Fruit fly (Drosophila melanogaster): ENCODE measurements around the gene Rpt3R.
A peak's percentile ranks its signal among the peaks of the same experiment; 100 is the strongest.

Gene Rpt3R

DNA sequence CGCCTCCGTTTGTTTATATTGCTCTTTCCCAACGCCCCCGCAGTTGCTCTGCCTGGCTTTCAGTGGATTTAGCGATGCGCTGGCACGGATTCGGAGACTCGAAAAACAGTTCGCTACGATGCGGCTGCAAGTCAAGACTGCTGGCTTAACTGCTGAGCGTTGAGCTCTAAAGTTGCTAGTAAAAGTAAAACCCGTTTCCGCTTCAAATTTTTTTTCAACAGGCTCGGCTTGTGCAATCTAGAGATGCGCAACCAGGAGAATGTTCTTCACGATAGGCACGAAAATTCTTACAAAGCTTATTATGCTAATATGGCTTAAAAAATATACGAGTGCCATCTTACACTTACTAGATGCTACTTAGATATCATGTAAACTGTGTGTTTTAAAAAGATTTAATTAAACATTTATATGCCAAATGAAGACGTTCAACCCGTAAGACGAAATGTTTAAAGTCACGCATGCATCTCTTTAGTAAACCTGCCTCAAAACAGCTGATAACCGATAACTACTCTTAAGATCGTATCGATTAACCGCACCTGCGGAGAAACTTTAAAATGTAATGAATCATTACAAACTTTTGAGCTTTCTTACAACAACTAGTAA, 8.9 kb downstream of the Rpt3R start, which contains the start of gene CG12948 (continued):
- TF ChIP-seq CG17361 (GFP tag; IDR thresholded peaks at IDR 0.05), result no peak; the same call in 1 of the 3 replicates
- TF ChIP-seq p53 (GFP tag; optimal IDR thresholded peaks at IDR 0.05), result no peak
- no peak for TF ChIP-seq CG6689 (GFP tag; IDR thresholded peaks at IDR 0.05)
- TF ChIP-seq CG2712 (tag; optimal IDR thresholded peaks at IDR 0.05), result no peak
- TF ChIP-seq CG4360 (GFP tag; IDR thresholded peaks at IDR 0.05), result no peak
- TF ChIP-seq Trl (optimal IDR thresholded peaks at IDR 0.05), result no peak
- TF ChIP-seq Trl (GFP tag; optimal IDR thresholded peaks at IDR 0.05), result peak; percentile 52
- TF ChIP-seq crol (GFP tag; IDR thresholded peaks at IDR 0.05), result no peak
- TF ChIP-seq ken (GFP tag; IDR thresholded peaks at IDR 0.05), result no peak
- no peak for TF ChIP-seq toy (GFP tag; IDR thresholded peaks at IDR 0.05)
- TF ChIP-seq row (GFP tag; IDR thresholded peaks at IDR 0.05), result peak; percentile 95
- no peak for TF ChIP-seq aop (GFP tag; IDR thresholded peaks at IDR 0.05)
- TF ChIP-seq CG11085 (GFP tag; IDR thresholded peaks at IDR 0.05), result no peak
- no peak for TF ChIP-seq MTF-1 (GFP tag; optimal IDR thresholded peaks at IDR 0.05; ENCODE audit: borderline replicate concordance)
- no peak for TF ChIP-seq H15 (GFP tag; IDR thresholded peaks at IDR 0.05)
- TF ChIP-seq dysf (GFP tag; IDR thresholded peaks at IDR 0.05), result peak; percentile 67; the same call in 2 of the 3 replicates
- TF ChIP-seq Chrac-16 (GFP tag; optimal IDR thresholded peaks at IDR 0.05), result peak; percentile 36
- TF ChIP-seq klu (GFP tag; IDR thresholded peaks at IDR 0.05), result peak; percentile 56; the same call in 1 of the 2 replicates
- no peak for TF ChIP-seq salm (tag; optimal IDR thresholded peaks at IDR 0.05)
- peak; percentile 54 for TF ChIP-seq Hsf (GFP tag; optimal IDR thresholded peaks at IDR 0.05)
- peak; percentile 76; the same call in 1 of the 3 replicates for TF ChIP-seq zen2 (GFP tag; IDR thresholded peaks at IDR 0.05; ENCODE audit: partially characterized antibody)
- no peak for TF ChIP-seq CG3838 (GFP tag; optimal IDR thresholded peaks at IDR 0.05)
- no peak for TF ChIP-seq CG8359 (GFP tag; optimal IDR thresholded peaks at IDR 0.05; ENCODE audit: borderline replicate concordance)
- TF ChIP-seq Fer1 (GFP tag; optimal IDR thresholded peaks at IDR 0.05), result peak; percentile 57
- no peak for TF ChIP-seq ssp (GFP tag; IDR thresholded peaks at IDR 0.05)
- peak; percentile 77 for TF ChIP-seq CG9932 (GFP tag; IDR thresholded peaks at IDR 0.05)
- TF ChIP-seq HHEX (GFP tag; optimal IDR thresholded peaks at IDR 0.05), result no peak
- no peak for TF ChIP-seq CG8089 (GFP tag; optimal IDR thresholded peaks at IDR 0.05)
- no peak for TF ChIP-seq cwo (GFP tag; optimal IDR thresholded peaks at IDR 0.05)
- no peak for TF ChIP-seq CG30431 (GFP tag; optimal IDR thresholded peaks at IDR 0.05)
- TF ChIP-seq CG6765 (GFP tag; optimal IDR thresholded peaks at IDR 0.05), result no peak
- no peak for TF ChIP-seq NfI (GFP tag; optimal IDR thresholded peaks at IDR 0.05)
- no peak for TF ChIP-seq wor (GFP tag; IDR thresholded peaks at IDR 0.05)
- TF ChIP-seq CG11560 (tag; IDR thresholded peaks at IDR 0.05), result peak; percentile 44; the same call in 1 of the 3 replicates
- 0 out of 3 replicates have a peak, but pooled peaks have one; percentile 40 for TF ChIP-seq CG34422 (GFP tag; IDR thresholded peaks at IDR 0.05)
- peak; percentile 29 for TF ChIP-seq ERR (GFP tag; optimal IDR thresholded peaks at IDR 0.05)
- TF ChIP-seq sqz (GFP tag; optimal IDR thresholded peaks at IDR 0.05), result peak; percentile 97
- 0 out of 2 replicates have a peak, but pooled peaks have one; percentile 44 for TF ChIP-seq CG9215 (GFP tag; IDR thresholded peaks at IDR 0.05)
- TF ChIP-seq CG12942 (GFP tag; optimal IDR thresholded peaks at IDR 0.05), result no peak
- TF ChIP-seq chm (GFP tag; IDR thresholded peaks at IDR 0.05), result no peak
- TF ChIP-seq C15 (GFP tag; IDR thresholded peaks at IDR 0.05), result no peak
- TF ChIP-seq Ets65A (GFP tag), result peak; percentile 73
- TF ChIP-seq ara (GFP tag; IDR thresholded peaks at IDR 0.05), result no peak
- TF ChIP-seq HmgD (GFP tag; optimal IDR thresholded peaks at IDR 0.05), result peak; percentile 21
- no peak for TF ChIP-seq NK7.1 (GFP tag; optimal IDR thresholded peaks at IDR 0.05)
- TF ChIP-seq sob (GFP tag; IDR thresholded peaks at IDR 0.05), result peak; percentile 60
- peak; percentile 89 for TF ChIP-seq BEAF-32 (GFP tag; optimal IDR thresholded peaks at IDR 0.05)
- TF ChIP-seq CG13775 (GFP tag; optimal IDR thresholded peaks at IDR 0.05), result peak; percentile 57
- peak; percentile 38 to 86 for TF ChIP-seq crp (GFP tag; optimal IDR thresholded peaks at IDR 0.05)
- TF ChIP-seq CG15601 (tag; optimal IDR thresholded peaks at IDR 0.05), result no peak
- TF ChIP-seq Mes4 (GFP tag; optimal IDR thresholded peaks at IDR 0.05), result no peak
- no peak for TF ChIP-seq Nf-YC (tag; optimal IDR thresholded peaks at IDR 0.05)
